Worm (Caenorhabditis elegans) whole organism, late embryonic: ENCODE data around the gene nspg-11.
"Not testable (repeated sequence)": the region's sequence is repeated elsewhere in the genome, so short reads cannot be mapped to it uniquely, and the experiment has no call there.

Experiments
- K02D7.2 ChIP-seq: sonication (generic microtip); optimal IDR thresholded peaks from 2 replicates; lab custom pipeline; 2017; ENCODE audit warnings: mild to moderate bottlenecking, missing genetic modification characterization, missing compliant biosample characterization
- ahr-1 ChIP-seq: sonication (generic microtip); optimal IDR thresholded peaks from 2 replicates; lab custom pipeline; 2016; ENCODE audit warnings: missing genetic modification characterization, missing compliant biosample characterization
- ceh-18 ChIP-seq: sonication (generic microtip); optimal IDR thresholded peaks from 2 replicates; lab custom pipeline; 2016; ENCODE audit warnings: missing genetic modification characterization, missing compliant biosample characterization
- ceh-2 ChIP-seq: sonication (generic microtip); optimal IDR thresholded peaks from 2 replicates; lab custom pipeline; 2016; ENCODE audit warnings: missing genotype, missing genetic modification characterization, missing compliant biosample characterization
- ceh-22 ChIP-seq: sonication (generic microtip); optimal IDR thresholded peaks from 2 replicates; lab custom pipeline; 2017; ENCODE audit warnings: missing biosample characterization, missing genetic modification characterization
- ceh-30 ChIP-seq: fragments of 150-350 bp; optimal IDR thresholded peaks from 2 replicates; lab custom pipeline; 2014; ENCODE audit warnings: missing biosample characterization, missing genetic modification characterization
- ceh-34 ChIP-seq: sonication (generic microtip); optimal IDR thresholded peaks from 2 replicates; lab custom pipeline; 2016; ENCODE audit warnings: mild to moderate bottlenecking, missing genetic modification characterization, missing compliant biosample characterization
- ceh-45 ChIP-seq: fragments of 200-800 bp; sonication (Bioruptor generic); IDR thresholded peaks from 2 replicates; pipeline ENCODE4 v1.3.6; 2022; ENCODE audit warnings: missing genetic modification reagents, missing genetic modification characterization, missing compliant biosample characterization
- dmd-4 ChIP-seq: sonication (generic microtip); optimal IDR thresholded peaks from 2 replicates; lab custom pipeline; 2016; ENCODE audit warnings: borderline replicate concordance, missing genetic modification characterization, missing compliant biosample characterization
- hlh-6 ChIP-seq: sonication (generic microtip); optimal IDR thresholded peaks from 2 replicates; lab custom pipeline; 2016; ENCODE audit warnings: missing genotype, missing genetic modification characterization, missing compliant biosample characterization
- hlh-8 ChIP-seq: sonication (generic microtip); optimal IDR thresholded peaks from 2 replicates; lab custom pipeline; 2016; ENCODE audit warnings: missing genotype, missing genetic modification characterization, missing compliant biosample characterization
- mec-3 ChIP-seq: sonication (generic microtip); optimal IDR thresholded peaks from 2 replicates; lab custom pipeline; 2016; ENCODE audit warnings: borderline replicate concordance, missing genetic modification characterization, missing compliant biosample characterization
- nfya-1 ChIP-seq: sonication (generic microtip); optimal IDR thresholded peaks from 2 replicates; lab custom pipeline; 2017; ENCODE audit warnings: missing genetic modification characterization, mild to moderate bottlenecking, missing compliant biosample characterization, antibody characterized with exemption, moderate library complexity
- odd-2 ChIP-seq: sonication (generic microtip); optimal IDR thresholded peaks from 2 replicates; lab custom pipeline; 2017; ENCODE audit warnings: antibody characterized with exemption, mild to moderate bottlenecking, missing genetic modification characterization, missing compliant biosample characterization
- pat-9 ChIP-seq: fragments of 200-800 bp; sonication (Bioruptor generic); optimal IDR thresholded peaks from 2 replicates; lab custom pipeline; 2018; ENCODE audit warnings: mild to moderate bottlenecking, missing genetic modification characterization, moderate library complexity, missing compliant biosample characterization
- sdc-2 ChIP-seq: sonication (generic microtip); optimal IDR thresholded peaks from 2 replicates; lab custom pipeline; 2016; ENCODE audit warnings: missing genotype, missing genetic modification characterization, missing compliant biosample characterization
- sox-4 ChIP-seq: sonication (generic microtip); optimal IDR thresholded peaks from 2 replicates; lab custom pipeline; 2017; ENCODE audit warnings: mild to moderate bottlenecking, missing genetic modification characterization, inconsistent platforms, missing compliant biosample characterization
- tbx-2 ChIP-seq: sonication (generic microtip); optimal IDR thresholded peaks from 2 replicates; lab custom pipeline; 2016; ENCODE audit warnings: missing genetic modification characterization, missing compliant biosample characterization
- ttx-3 ChIP-seq: sonication (generic microtip); optimal IDR thresholded peaks from 2 replicates; lab custom pipeline; 2016; ENCODE audit warnings: missing genetic modification reagents, missing genetic modification characterization, missing compliant biosample characterization
- unc-3 ChIP-seq, 2 experiments: fragments of 200-800 bp in 1 of 2; sonication (Bioruptor generic) in 1 of 2; sonication (generic microtip) in 1 of 2; conservative IDR thresholded peaks in 1 of 2; optimal IDR thresholded peaks in 1 of 2; 2 replicates each; pipeline versions ENCODE4 v1.3.6 to Lab custom; 2016 to 2022; ENCODE audit warnings: missing compliant biosample characterization in 2 of 2, missing genetic modification characterization in 2 of 2, missing genetic modification reagents in 1 of 2
- unc-55 ChIP-seq: sonication (generic microtip); optimal IDR thresholded peaks from 2 replicates; lab custom pipeline; 2017; ENCODE audit warnings: missing biosample characterization, missing genetic modification reagents, missing genetic modification characterization
- unc-86 ChIP-seq: sonication (generic microtip); optimal IDR thresholded peaks from 2 replicates; lab custom pipeline; 2016; ENCODE audit warnings: missing genetic modification characterization, missing compliant biosample characterization
- zip-5 ChIP-seq: sonication (generic microtip); optimal IDR thresholded peaks from 2 replicates; lab custom pipeline; 2016; ENCODE audit warnings: missing genetic modification characterization, missing compliant biosample characterization

nspg-11 gene

DNA sequence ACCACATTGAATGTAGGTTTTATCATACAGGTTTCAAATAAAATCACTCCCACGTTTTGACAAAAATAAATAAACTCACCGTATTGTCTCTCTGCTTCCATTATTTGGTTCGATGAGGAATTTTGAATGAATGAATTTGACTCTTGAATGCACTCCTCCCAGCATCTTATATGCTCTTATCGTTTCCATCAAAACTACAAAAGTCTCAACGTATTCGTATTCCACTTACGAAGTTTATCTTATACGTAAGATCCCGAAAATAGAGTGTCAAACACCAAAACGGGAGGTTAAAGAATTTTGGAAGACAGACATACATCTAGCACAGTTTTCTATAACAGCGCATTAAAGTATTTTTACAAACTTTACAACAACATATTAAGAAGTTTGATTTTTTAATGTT, 30.1 kb downstream of the nspg-11 start, which contains the start of gene nhr-264:
Gene nhr-264, minus strand, starts transcription at position 101 of the 400 bp plus-strand sequence.
- not testable (repeated sequence) for TF ChIP-seq unc-86, ceh-18, sdc-2 (tag; lab: Kevin White, UChicago)

DNA sequence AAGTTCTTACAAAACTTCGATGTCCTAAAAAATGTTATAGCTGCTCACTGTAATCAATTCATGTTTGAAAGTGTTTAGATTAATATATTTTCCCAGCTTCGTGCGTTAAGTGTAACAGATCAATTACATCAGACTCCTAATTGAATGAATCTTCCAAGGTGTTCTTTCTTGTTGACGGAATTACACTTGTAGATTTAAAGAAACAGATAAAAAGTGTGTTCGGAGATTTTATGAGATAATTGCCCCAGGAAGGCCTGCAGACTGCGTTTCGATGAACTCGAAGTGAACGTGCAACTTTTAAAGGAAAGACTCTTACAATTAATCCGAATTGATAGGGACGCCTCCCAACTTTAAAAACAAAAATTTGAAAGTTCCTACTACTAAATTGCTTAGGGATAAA, 34.3 kb downstream of the nspg-11 start:
- TF ChIP-seq tbx-2 (tag; lab: Kevin White, UChicago) (no peak), ceh-30 (no peak), hlh-6 (tag; lab: Kevin White, UChicago) (no peak), unc-55 (GFP tag; lab: Kevin White, UChicago) (no peak), mec-3 (tag; lab: Kevin White, UChicago) (no peak), ceh-45 (GFP tag; lab: Robert Waterston, UW) (no peak)

DNA sequence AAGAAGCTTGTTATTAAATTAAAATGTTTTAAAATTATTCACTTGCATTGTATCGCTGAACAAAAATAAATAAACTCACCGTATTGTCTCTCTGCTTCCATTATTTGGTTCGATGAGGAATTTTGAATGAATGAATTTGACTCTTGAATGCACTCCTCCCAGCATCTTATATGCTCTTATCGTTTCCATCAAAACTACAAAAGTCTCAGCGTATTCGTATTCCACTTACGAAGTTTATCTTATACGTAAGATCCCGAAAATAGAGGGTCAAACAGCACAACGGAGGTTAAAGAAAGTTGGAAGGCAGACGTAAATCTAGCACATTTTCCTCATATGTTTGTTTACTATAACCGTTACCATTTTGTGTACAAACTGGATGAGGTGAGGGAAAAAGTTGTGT, 37.6 kb downstream of the nspg-11 start, which contains the start of gene nhr-267:
Gene nhr-267, minus strand, starts transcription at position 101 of the 400 bp plus-strand sequence.
- not testable (repeated sequence) for TF ChIP-seq dmd-4; ceh-22; tbx-2 (tag; lab: Kevin White, UChicago)

DNA sequence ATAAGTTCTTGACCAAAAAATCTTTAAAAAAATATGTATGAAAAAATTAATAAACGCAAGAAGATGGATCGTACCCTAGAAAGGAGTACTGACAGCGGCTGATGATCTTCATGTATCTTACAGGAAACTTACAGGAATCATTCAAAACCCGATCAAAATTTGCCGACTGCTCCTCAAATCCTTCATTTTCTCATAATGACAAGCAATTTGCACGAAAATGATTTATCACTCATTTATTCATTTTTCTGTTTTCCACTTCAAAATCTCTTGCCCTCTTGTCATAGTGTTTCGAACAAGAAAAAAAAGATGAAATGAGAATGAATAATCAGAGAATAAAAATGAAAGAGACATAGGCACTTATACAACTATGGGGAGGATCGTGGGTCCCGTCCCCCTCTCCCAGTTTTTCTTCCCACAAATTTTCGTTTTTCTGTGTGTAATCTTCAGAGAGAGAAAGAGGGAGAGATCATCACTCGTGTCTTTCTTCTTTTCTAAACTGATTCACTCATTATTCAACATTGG, 49.8 kb downstream of the nspg-11 start, which contains the start of gene nmy-3:
Gene nmy-3, plus strand, starts transcription at position 472 of the 522 bp plus-strand sequence.
- TF ChIP-seq odd-2 (tag; lab: Kevin White, UChicago) (no peak), ceh-34 (no peak), ceh-30 (no peak), K02D7.2 (tag; lab: Kevin White, UChicago) (no peak), sox-4 (tag; lab: Kevin White, UChicago) (no peak), hlh-8 (tag; lab: Kevin White, UChicago) (no peak), mec-3 (tag; lab: Kevin White, UChicago) (no peak), ahr-1 (tag; lab: Kevin White, UChicago) (no peak), unc-3 (GFP tag; conservative IDR thresholded peaks at IDR 0.05; lab: Robert Waterston, UW) (no peak), unc-3 (tag; optimal IDR thresholded peaks at IDR 0.05; lab: Kevin White, UChicago) (no peak), tbx-2 (tag; lab: Kevin White, UChicago) (no peak), zip-5 (tag; lab: Kevin White, UChicago) (no peak), ttx-3 (tag; lab: Kevin White, UChicago) (no peak), pat-9 (tag; lab: Kevin White, UChicago) (no peak), ceh-2 (tag; lab: Kevin White, UChicago) (no peak), ceh-22 (no peak), unc-55 (GFP tag; lab: Kevin White, UChicago) (no peak), hlh-6 (tag; lab: Kevin White, UChicago) (no peak), ceh-18 (tag; lab: Kevin White, UChicago) (no peak), sdc-2 (tag; lab: Kevin White, UChicago) (no peak), nfya-1 (no peak)
